Worm (Caenorhabditis elegans) whole organism, mixed stage, embryonic: ENCODE measurements around the gene ida-1.

ENCODE experiments used
- M03D4.4 ChIP-seq: sonication (generic microtip); optimal IDR thresholded peaks from 2 replicates; lab custom pipeline; 2017; ENCODE audit warnings: mild to moderate bottlenecking, missing genetic modification characterization, missing compliant biosample characterization
- bed-3 ChIP-seq: fragments of 200-800 bp; sonication (Bioruptor generic); optimal IDR thresholded peaks from 3 replicates; lab custom pipeline; 2018; ENCODE audit warnings: mild to moderate bottlenecking, missing genetic modification characterization, moderate library complexity, missing compliant biosample characterization
- blmp-1 ChIP-seq: fragments of 150-350 bp; optimal IDR thresholded peaks from 2 replicates; lab custom pipeline; 2014; ENCODE audit warnings: missing biosample characterization, missing genetic modification characterization
- ceh-39 ChIP-seq: fragments of 150-350 bp; optimal IDR thresholded peaks from 2 replicates; lab custom pipeline; 2014; ENCODE audit warnings: missing biosample characterization, missing genetic modification characterization
- ceh-43 ChIP-seq: fragments of 200-800 bp; sonication (Bioruptor generic); optimal IDR thresholded peaks from 2 replicates; lab custom pipeline; 2018; ENCODE audit warnings: mild to moderate bottlenecking, missing genetic modification characterization, moderate library complexity, missing compliant biosample characterization
- ceh-83 ChIP-seq: fragments of 200-800 bp; sonication (Bioruptor generic); optimal IDR thresholded peaks from 2 replicates; lab custom pipeline; 2018; ENCODE audit warnings: mild to moderate bottlenecking, missing genetic modification characterization, missing compliant biosample characterization
- ces-1 ChIP-seq: fragments of 150-350 bp; optimal IDR thresholded peaks from 2 replicates; lab custom pipeline; 2014; ENCODE audit warnings: missing biosample characterization, missing genetic modification reagents, missing genetic modification characterization
- cnd-1 ChIP-seq: fragments of 200-800 bp; sonication (Bioruptor generic); optimal IDR thresholded peaks from 2 replicates; lab custom pipeline; 2018; ENCODE audit warnings: mild to moderate bottlenecking, missing genetic modification characterization, missing compliant biosample characterization
- drap-1 ChIP-seq: fragments of 200-800 bp; sonication (Bioruptor generic); optimal IDR thresholded peaks from 3 replicates; lab custom pipeline; 2018; ENCODE audit warnings: mild to moderate bottlenecking, missing genetic modification characterization, missing compliant biosample characterization
- elt-1 ChIP-seq: sonication (generic microtip); optimal IDR thresholded peaks from 2 replicates; lab custom pipeline; 2017; ENCODE audit warnings: missing genetic modification characterization, mild to moderate bottlenecking, missing compliant biosample characterization, antibody characterized with exemption, moderate library complexity, borderline replicate concordance; ENCODE audit not compliant: insufficient read depth
- elt-3 ChIP-seq: fragments of 150-350 bp; optimal IDR thresholded peaks from 2 replicates; lab custom pipeline; 2014; ENCODE audit warnings: missing biosample characterization, missing genetic modification characterization
- flh-1 ChIP-seq: fragments of 200-800 bp; sonication (Bioruptor generic); optimal IDR thresholded peaks from 2 replicates; lab custom pipeline; 2018; ENCODE audit warnings: mild to moderate bottlenecking, missing genetic modification characterization, moderate library complexity, missing compliant biosample characterization
- ham-2 ChIP-seq: fragments of 200-800 bp; sonication (Bioruptor generic); optimal IDR thresholded peaks from 2 replicates; lab custom pipeline; 2018; ENCODE audit warnings: mild to moderate bottlenecking, missing genetic modification characterization, missing compliant biosample characterization
- hlh-1 ChIP-seq: fragments of 150-350 bp; optimal IDR thresholded peaks from 2 replicates; lab custom pipeline; 2014; ENCODE audit warnings: missing biosample characterization, missing genetic modification reagents, missing genetic modification characterization
- lin-13 ChIP-seq: fragments of 150-350 bp; optimal IDR thresholded peaks from 2 replicates; lab custom pipeline; 2014; ENCODE audit warnings: missing biosample characterization, missing genetic modification characterization
- lin-32 ChIP-seq: fragments of 200-800 bp; sonication (Bioruptor generic); optimal IDR thresholded peaks from 2 replicates; lab custom pipeline; 2018; ENCODE audit warnings: mild to moderate bottlenecking, missing genetic modification characterization, missing compliant biosample characterization
- lsy-2 ChIP-seq: fragments of 150-350 bp; optimal IDR thresholded peaks from 2 replicates; lab custom pipeline; 2014; ENCODE audit warnings: missing biosample characterization, missing genetic modification characterization
- mab-5 ChIP-seq: fragments of 150-350 bp; optimal IDR thresholded peaks from 2 replicates; lab custom pipeline; 2014; ENCODE audit warnings: missing biosample characterization, missing genetic modification characterization
- mep-1 ChIP-seq: fragments of 150-350 bp; optimal IDR thresholded peaks from 2 replicates; lab custom pipeline; 2017; ENCODE audit warnings: missing biosample characterization, missing genetic modification reagents, missing genetic modification characterization, inconsistent platforms
- mls-2 ChIP-seq: sonication (generic microtip); optimal IDR thresholded peaks from 2 replicates; lab custom pipeline; 2016; ENCODE audit warnings: mild to moderate bottlenecking, missing genetic modification characterization, moderate library complexity, missing compliant biosample characterization
- nhr-12 ChIP-seq: fragments of 150-350 bp; optimal IDR thresholded peaks from 2 replicates; lab custom pipeline; 2014; ENCODE audit warnings: missing biosample characterization, missing genetic modification characterization
- nhr-2 ChIP-seq: fragments of 150-350 bp; optimal IDR thresholded peaks from 2 replicates; lab custom pipeline; 2014; ENCODE audit warnings: missing biosample characterization, missing genetic modification characterization
- nhr-237 ChIP-seq: fragments of 150-350 bp; optimal IDR thresholded peaks from 2 replicates; lab custom pipeline; 2014; ENCODE audit warnings: missing biosample characterization, missing genetic modification characterization
- nhr-28 ChIP-seq: fragments of 150-350 bp; optimal IDR thresholded peaks from 2 replicates; lab custom pipeline; 2014; ENCODE audit warnings: missing biosample characterization, missing genetic modification characterization
- nhr-76 ChIP-seq: sonication (generic microtip); optimal IDR thresholded peaks from 2 replicates; lab custom pipeline; 2017; ENCODE audit warnings: missing biosample characterization, missing genetic modification characterization
- pha-4 ChIP-seq: fragments of 150-350 bp; optimal IDR thresholded peaks from 2 replicates; lab custom pipeline; 2018; ENCODE audit warnings: missing biosample characterization, missing genetic modification reagents, missing genetic modification characterization
- sem-2 ChIP-seq: fragments of 200-800 bp; sonication (Bioruptor generic); optimal IDR thresholded peaks from 2 replicates; lab custom pipeline; 2018; ENCODE audit warnings: mild to moderate bottlenecking, missing genetic modification characterization, missing compliant biosample characterization
- snpc-4 ChIP-seq: fragments of 150-350 bp; optimal IDR thresholded peaks from 2 replicates; lab custom pipeline; 2014; ENCODE audit warnings: missing biosample characterization, missing genetic modification characterization
- sptf-1 ChIP-seq: sonication (generic microtip); optimal IDR thresholded peaks from 2 replicates; lab custom pipeline; 2017; ENCODE audit warnings: mild to moderate bottlenecking, missing genetic modification characterization, moderate library complexity, missing compliant biosample characterization
- tbx-8 ChIP-seq: fragments of 200-800 bp; sonication (Bioruptor generic); optimal IDR thresholded peaks from 2 replicates; lab custom pipeline; 2018; ENCODE audit warnings: mild to moderate bottlenecking, missing genetic modification characterization, moderate library complexity, missing compliant biosample characterization
- unc-120 ChIP-seq: sonication (generic microtip); optimal IDR thresholded peaks from 2 replicates; lab custom pipeline; 2017; ENCODE audit warnings: missing genetic modification characterization, missing compliant biosample characterization; ENCODE audit not compliant: poor library complexity, severe bottlenecking
- unc-39 ChIP-seq: fragments of 150-350 bp; optimal IDR thresholded peaks from 2 replicates; lab custom pipeline; 2014; ENCODE audit warnings: missing biosample characterization, missing genetic modification characterization
- unc-62 ChIP-seq: fragments of 150-350 bp; optimal IDR thresholded peaks from 2 replicates; lab custom pipeline; 2014; ENCODE audit warnings: missing biosample characterization, missing genetic modification reagents, missing genetic modification characterization
- zip-8 ChIP-seq: fragments of 150-350 bp; optimal IDR thresholded peaks from 2 replicates; lab custom pipeline; 2014; ENCODE audit warnings: missing biosample characterization, missing genetic modification characterization
- ztf-11 ChIP-seq: fragments of 150-350 bp; optimal IDR thresholded peaks from 2 replicates; lab custom pipeline; 2014; ENCODE audit warnings: missing biosample characterization, missing genetic modification characterization

Gene ida-1

ce11 chrIII:5714230-5714983, 40.9 kb upstream of the ida-1 start, which contains the start of gene arf-1:
Gene arf-1, plus strand, starts transcription at chrIII:5714886.
- TF ChIP-seq ham-2 (GFP tag; lab: Kevin White, UChicago) = no peak
- TF ChIP-seq sem-2 (GFP tag; lab: Kevin White, UChicago) = no peak
- no peak for TF ChIP-seq unc-39 (tag; lab: Kevin White, UChicago)
- no peak for TF ChIP-seq nhr-28
- no peak for TF ChIP-seq lin-32
- no peak for TF ChIP-seq bed-3
- TF ChIP-seq snpc-4 = no peak

- TF ChIP-seq M03D4.4 (no peak), unc-39 (tag; lab: Kevin White, UChicago) (no peak), hlh-1 (tag; lab: Kevin White, UChicago) (no peak), sem-2 (GFP tag; lab: Kevin White, UChicago) (no peak), pha-4 (tag; lab: Kevin White, UChicago) (no peak), nhr-2 (no peak), unc-62 (GFP tag; lab: Kevin White, UChicago) (no peak), nhr-12 (tag; lab: Kevin White, UChicago) (no peak), lin-13 (tag; lab: Kevin White, UChicago) (no peak)
Measured at ce11 chrIII:5714984-5715454, 40.3 kb upstream of the ida-1 start.

- TF ChIP-seq snpc-4 = no peak
- TF ChIP-seq lin-32 = no peak
- TF ChIP-seq ceh-39 (tag; lab: Kevin White, UChicago) = peak; percentile 48
- peak; percentile 80 for TF ChIP-seq ces-1 (GFP tag; lab: Kevin White, UChicago)
- TF ChIP-seq flh-1 (GFP tag; lab: Kevin White, UChicago) = no peak
- no peak for TF ChIP-seq ceh-43
- peak; percentile 53 for TF ChIP-seq lsy-2 (tag; lab: Kevin White, UChicago)
- peak; percentile 78 for TF ChIP-seq pha-4 (tag; lab: Kevin White, UChicago)
- no peak for TF ChIP-seq nhr-28
- TF ChIP-seq nhr-76 = no peak
- no peak for TF ChIP-seq bed-3
- TF ChIP-seq zip-8 (tag; lab: Kevin White, UChicago) = peak; percentile 25
- no peak for TF ChIP-seq tbx-8 (GFP tag; lab: Kevin White, UChicago)
- peak; percentile 68 for TF ChIP-seq unc-62 (GFP tag; lab: Kevin White, UChicago)
- peak; percentile 88 for TF ChIP-seq mep-1
- peak; percentile 3 for TF ChIP-seq nhr-2
- TF ChIP-seq drap-1 (GFP tag; lab: Kevin White, UChicago) = peak; percentile 38
- no peak for TF ChIP-seq ceh-83 (GFP tag; lab: Kevin White, UChicago)
- TF ChIP-seq blmp-1 (tag; lab: Kevin White, UChicago) = no peak
- peak; percentile 30 for TF ChIP-seq sptf-1 (tag; lab: Kevin White, UChicago)
- peak; percentile 50 for TF ChIP-seq lin-13 (tag; lab: Kevin White, UChicago)
- peak; percentile 40 for TF ChIP-seq ztf-11 (tag; lab: Kevin White, UChicago)
- peak; percentile 41 for TF ChIP-seq elt-1 (tag; lab: Kevin White, UChicago)
- TF ChIP-seq M03D4.4 = no peak
- no peak for TF ChIP-seq unc-39 (tag; lab: Kevin White, UChicago)
- TF ChIP-seq nhr-237 (tag; lab: Kevin White, UChicago) = peak; percentile 54
- TF ChIP-seq mls-2 (tag; lab: Kevin White, UChicago) = peak; percentile 33
- no peak for TF ChIP-seq mab-5 (tag; lab: Kevin White, UChicago)
- no peak for TF ChIP-seq elt-3 (tag; lab: Kevin White, UChicago)
- TF ChIP-seq hlh-1 (tag; lab: Kevin White, UChicago) = peak; percentile 42
- TF ChIP-seq cnd-1 (tag; lab: Kevin White, UChicago) = no peak
- peak; percentile 91 for TF ChIP-seq ham-2 (GFP tag; lab: Kevin White, UChicago)
- peak; percentile 86 for TF ChIP-seq unc-120 (tag; lab: Kevin White, UChicago)
- no peak for TF ChIP-seq nhr-12 (tag; lab: Kevin White, UChicago)
- no peak for TF ChIP-seq sem-2 (GFP tag; lab: Kevin White, UChicago)
Measured at ce11 chrIII:5715467-5715866, 39.9 kb upstream of the ida-1 start.
